Fruit fly (Drosophila melanogaster): ENCODE data around the gene Ahcy.

Ahcy gene

DNA sequence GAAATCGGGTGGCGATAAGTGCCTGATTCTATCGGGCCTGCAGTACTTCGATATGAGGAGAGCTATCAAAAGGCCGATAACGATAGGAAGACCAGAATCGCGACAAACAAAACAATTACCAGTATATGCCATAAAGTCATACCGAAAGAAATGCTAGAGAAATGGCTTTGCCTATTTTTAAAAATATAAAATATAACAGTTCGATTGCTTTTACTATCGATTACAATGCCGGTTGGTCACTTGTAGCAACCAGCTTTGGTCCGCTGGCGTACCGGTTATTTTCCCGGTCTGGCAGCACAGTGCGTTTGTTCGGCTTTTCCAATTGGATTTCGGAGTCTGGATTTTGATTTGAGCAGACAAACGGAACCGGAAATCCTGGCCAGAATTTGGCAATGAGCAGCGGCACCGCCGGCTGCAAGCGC, 12.4 kb downstream of the Ahcy start, which contains the start of the genes shtd, CG6294 and CG6299 (continued):
- TF ChIP-seq fd3F (GFP tag; optimal IDR thresholded peaks at IDR 0.05) = no peak
- peak; percentile 99 for TF ChIP-seq CG14860 (GFP tag; IDR thresholded peaks at IDR 0.05; ENCODE audit: partially characterized antibody)
- TF ChIP-seq Xrp1 (GFP tag; IDR thresholded peaks at IDR 0.05) = no peak
- TF ChIP-seq CG6175 (GFP tag; IDR thresholded peaks at IDR 0.05) = no peak
- TF ChIP-seq CG32532 (GFP tag; IDR thresholded peaks at IDR 0.05) = no peak
- TF ChIP-seq NFAT (GFP tag; IDR thresholded peaks at IDR 0.05) = no peak
- TF ChIP-seq CG3726 (GFP tag; IDR thresholded peaks at IDR 0.05) = no peak
- no peak for TF ChIP-seq exex (tag; optimal IDR thresholded peaks at IDR 0.05)
- no peak for TF ChIP-seq Neu2 (GFP tag; optimal IDR thresholded peaks at IDR 0.05; ENCODE audit: borderline replicate concordance)
- TF ChIP-seq Scr (GFP tag; IDR thresholded peaks at IDR 0.05; ENCODE audit: partially characterized antibody) = peak; percentile 92
- TF ChIP-seq twi (tag; optimal IDR thresholded peaks at IDR 0.05) = peak; percentile 14
- TF ChIP-seq Aef1 (GFP tag; IDR thresholded peaks at IDR 0.05) = no peak
- TF ChIP-seq CG1529 (GFP tag; optimal IDR thresholded peaks at IDR 0.05) = no peak
- TF ChIP-seq CG2129 (GFP tag; IDR thresholded peaks at IDR 0.05; ENCODE audit: partially characterized antibody) = peak; percentile 55
- peak; percentile 84 for TF ChIP-seq sens (GFP tag)
- no peak for TF ChIP-seq wdn (GFP tag; IDR thresholded peaks at IDR 0.05)
- TF ChIP-seq CG12236 (GFP tag; optimal IDR thresholded peaks at IDR 0.05) = no peak
- no peak for TF ChIP-seq CG4854 (GFP tag; optimal IDR thresholded peaks at IDR 0.05)
- no peak for TF ChIP-seq az2 (GFP tag; optimal IDR thresholded peaks at IDR 0.05)
- no peak for TF ChIP-seq hth (optimal IDR thresholded peaks at IDR 0.05)
- TF ChIP-seq CG9932 (GFP tag; IDR thresholded peaks at IDR 0.05) = peak; percentile 33; the same call in 1 of the 2 replicates
- TF ChIP-seq Blimp-1 (GFP tag; optimal IDR thresholded peaks at IDR 0.05) = no peak
- no peak for TF ChIP-seq hkb (optimal IDR thresholded peaks at IDR 0.05)
- TF ChIP-seq hkb (GFP tag; IDR thresholded peaks at IDR 0.05) = no peak
- no peak for TF ChIP-seq ap (GFP tag; IDR thresholded peaks at IDR 0.05)
- TF ChIP-seq CG4617 (GFP tag; optimal IDR thresholded peaks at IDR 0.05; ENCODE audit: borderline replicate concordance) = peak; percentile 59
- TF ChIP-seq CG12769 (tag; optimal IDR thresholded peaks at IDR 0.05) = no peak
- TF ChIP-seq Stat92E (GFP tag; optimal IDR thresholded peaks at IDR 0.05) = peak in 1 of 3 experiments; percentile 17
- TF ChIP-seq chinmo (GFP tag; IDR thresholded peaks at IDR 0.05; ENCODE audit: partially characterized antibody) = peak; percentile 75; the same call in 2 of the 4 replicates
- no peak for TF ChIP-seq Sry-β (GFP tag; optimal IDR thresholded peaks at IDR 0.05)
- no peak for TF ChIP-seq CG17912 (GFP tag; optimal IDR thresholded peaks at IDR 0.05)
- no peak for TF ChIP-seq CG2678 (tag; optimal IDR thresholded peaks at IDR 0.05)
- TF ChIP-seq CG6765 (GFP tag; optimal IDR thresholded peaks at IDR 0.05) = no peak
- no peak for TF ChIP-seq Hey (tag; optimal IDR thresholded peaks at IDR 0.05)
- no peak for TF ChIP-seq fd64A (GFP tag; optimal IDR thresholded peaks at IDR 0.05)
- TF ChIP-seq run (tag; optimal IDR thresholded peaks at IDR 0.05) = no peak
- peak; percentile 92 for TF ChIP-seq zen2 (GFP tag; IDR thresholded peaks at IDR 0.05; ENCODE audit: partially characterized antibody)
- TF ChIP-seq CG12744 (GFP tag; optimal IDR thresholded peaks at IDR 0.05) = no peak
- TF ChIP-seq CG12391 (tag; optimal IDR thresholded peaks at IDR 0.05) = peak; percentile 36
- TF ChIP-seq sug (tag; optimal IDR thresholded peaks at IDR 0.05) = no peak
- no peak for TF ChIP-seq Poxn (GFP tag; IDR thresholded peaks at IDR 0.05)
- no peak for TF ChIP-seq dmrt11E (tag; optimal IDR thresholded peaks at IDR 0.05)
- peak; percentile 18 for TF ChIP-seq CG8924 (tag; optimal IDR thresholded peaks at IDR 0.05)
- TF ChIP-seq Tbp (GFP tag; optimal IDR thresholded peaks at IDR 0.05) = no peak
- TF ChIP-seq pho (GFP tag; optimal IDR thresholded peaks at IDR 0.05) = peak; percentile 1
- TF ChIP-seq CG11456 (GFP tag; IDR thresholded peaks at IDR 0.05) = no peak
- TF ChIP-seq PHDP (tag; optimal IDR thresholded peaks at IDR 0.05) = no peak
- TF ChIP-seq zen (tag; optimal IDR thresholded peaks at IDR 0.05) = peak; percentile 16
- TF ChIP-seq tup (GFP tag; optimal IDR thresholded peaks at IDR 0.05) = no peak
- no peak for TF ChIP-seq CG6813 (GFP tag; optimal IDR thresholded peaks at IDR 0.05)
- TF ChIP-seq CG10274 (GFP tag; optimal IDR thresholded peaks at IDR 0.05) = no peak
